Worm (Caenorhabditis elegans) whole organism, early embryonic: Measurements from ENCODE around the gene C26B9.5.

Source experiments
- F13C5.2 ChIP-seq: sonication (generic microtip); optimal IDR thresholded peaks from 2 replicates; lab custom pipeline; 2017; ENCODE audit warnings: mild to moderate bottlenecking, missing genetic modification characterization, inconsistent platforms, missing compliant biosample characterization
- aly-1 ChIP-seq: sonication (generic microtip); optimal IDR thresholded peaks from 2 replicates; lab custom pipeline; 2016; ENCODE audit warnings: missing genetic modification characterization, missing compliant biosample characterization
- ama-1 ChIP-seq: fragments of 150-350 bp; optimal IDR thresholded peaks from 2 replicates; lab custom pipeline; 2014
- ceh-36 ChIP-seq: sonication (generic microtip); optimal IDR thresholded peaks from 2 replicates; lab custom pipeline; 2016; ENCODE audit warnings: missing genetic modification characterization, inconsistent platforms, missing compliant biosample characterization
- flt-1 ChIP-seq: fragments of 200-800 bp; sonication (Bioruptor generic); IDR thresholded peaks from 2 replicates; pipeline ENCODE4 v1.3.6; 2022; ENCODE audit warnings: missing genetic modification characterization, missing compliant biosample characterization
- hmg-4 ChIP-seq: fragments of 200-800 bp; sonication (Bioruptor generic); optimal IDR thresholded peaks from 2 replicates; lab custom pipeline; 2018; ENCODE audit warnings: mild to moderate bottlenecking, missing genetic modification characterization, missing compliant biosample characterization
- pes-1 ChIP-seq: fragments of 200-800 bp; sonication (Bioruptor generic); IDR thresholded peaks from 2 replicates; pipeline ENCODE4 v1.3.6; 2022; ENCODE audit warnings: missing genetic modification reagents, missing genetic modification characterization, missing compliant biosample characterization
- sea-1 ChIP-seq: fragments of 200-800 bp; sonication (Bioruptor generic); conservative IDR thresholded peaks from 2 replicates; pipeline ENCODE4 v1.3.6; 2022; ENCODE audit warnings: missing genetic modification characterization, missing compliant biosample characterization
- tbx-11 ChIP-seq: fragments of 200-800 bp; sonication (Bioruptor generic); IDR thresholded peaks from 2 replicates; pipeline ENCODE4 v1.3.6; 2022; ENCODE audit warnings: missing genetic modification characterization, missing compliant biosample characterization
- tra-4 ChIP-seq: sonication (generic microtip); optimal IDR thresholded peaks from 2 replicates; lab custom pipeline; 2017; ENCODE audit warnings: missing genetic modification characterization, missing compliant biosample characterization

ce11 chrX:5283531-5283930, 45.7 kb upstream of the C26B9.5 start, which contains the start of gene vps-41:
- TF ChIP-seq sea-1 = no peak
- TF ChIP-seq tbx-11 (GFP tag; lab: Robert Waterston, UW) = no peak
- no peak for TF ChIP-seq ama-1 (lab: Kevin White, UChicago)
- TF ChIP-seq flt-1 (GFP tag; lab: Robert Waterston, UW) = no peak
- no peak for TF ChIP-seq F13C5.2 (tag; lab: Kevin White, UChicago)
- no peak for TF ChIP-seq tra-4 (tag; lab: Kevin White, UChicago)
- no peak for TF ChIP-seq hmg-4 (GFP tag; lab: Kevin White, UChicago)
- TF ChIP-seq aly-1 = no peak
- no peak for TF ChIP-seq pes-1 (GFP tag; lab: Robert Waterston, UW)
- no peak for TF ChIP-seq ceh-36 (tag; lab: Kevin White, UChicago)
